Fruit fly (Drosophila melanogaster): ENCODE measurements around the gene CG43774.

Gene CG43774

dm6 chr2L:4008353-4008752, at the start of gene CG43774:
Gene CG43774 (plus strand): TSS chr2L:4008653.
- TF ChIP-seq noc (tag; optimal IDR thresholded peaks at IDR 0.05): no peak

dm6 chr2L:3968325-3968724, 40.1 kb upstream of the CG43774 start:
- no peak for TF ChIP-seq noc (tag; optimal IDR thresholded peaks at IDR 0.05)

- no peak for TF ChIP-seq noc (tag; optimal IDR thresholded peaks at IDR 0.05)
Observed at dm6 chr2L:3991638-3992037, 16.8 kb upstream of the CG43774 start, which contains the start of gene fred. Gene fred (minus strand): TSS chr2L:3991713.

dm6 chr2L:3999718-4000117, 8.7 kb upstream of the CG43774 start, which contains the start of gene CG43797:
Gene CG43797 (plus strand): TSS chr2L:4000018.
- no peak for TF ChIP-seq noc (tag; optimal IDR thresholded peaks at IDR 0.05)

dm6 chr2L:4003780-4004179, 4.7 kb upstream of the CG43774 start, which contains the start of gene CG34176:
Gene CG34176 (plus strand): TSS chr2L:4004080.
- TF ChIP-seq noc (tag; optimal IDR thresholded peaks at IDR 0.05): no peak

dm6 chr2L:4004684-4005083, 3.8 kb upstream of the CG43774 start, which contains the start of gene CG15422:
Gene CG15422 (plus strand): TSS chr2L:4004984.
- no peak for TF ChIP-seq noc (tag; optimal IDR thresholded peaks at IDR 0.05)

dm6 chr2L:4005741-4006140, 2.7 kb upstream of the CG43774 start, which contains the start of gene CG15423:
Gene CG15423 (plus strand): TSS chr2L:4006041.
- TF ChIP-seq noc (tag; optimal IDR thresholded peaks at IDR 0.05): no peak

dm6 chr2L:4007390-4007789, 1.1 kb upstream of the CG43774 start, which contains the start of gene CG43773:
Gene CG43773 (plus strand): TSS chr2L:4007690.
- no peak for TF ChIP-seq noc (tag; optimal IDR thresholded peaks at IDR 0.05)

dm6 chr2L:4012089-4012488, 3.6 kb downstream of the CG43774 start:
- no peak for TF ChIP-seq noc (tag; optimal IDR thresholded peaks at IDR 0.05)

dm6 chr2L:4019198-4019597, 10.7 kb downstream of the CG43774 start:
- no peak for TF ChIP-seq noc (tag; optimal IDR thresholded peaks at IDR 0.05)

- TF ChIP-seq noc (tag; optimal IDR thresholded peaks at IDR 0.05): no peak
Observed at dm6 chr2L:4019765-4020164, 11.3 kb downstream of the CG43774 start.

- TF ChIP-seq noc (tag; optimal IDR thresholded peaks at IDR 0.05): no peak
Observed at dm6 chr2L:4020188-4020587, 11.7 kb downstream of the CG43774 start.

- no peak for TF ChIP-seq noc (tag; optimal IDR thresholded peaks at IDR 0.05)
Observed at dm6 chr2L:4021608-4022342, 13.3 kb downstream of the CG43774 start.

- no peak for TF ChIP-seq noc (tag; optimal IDR thresholded peaks at IDR 0.05)
Observed at dm6 chr2L:4023312-4023926, 15.0 kb downstream of the CG43774 start.

dm6 chr2L:4025077-4025476, 16.6 kb downstream of the CG43774 start:
- no peak for TF ChIP-seq noc (tag; optimal IDR thresholded peaks at IDR 0.05)

dm6 chr2L:4028026-4028425, 19.6 kb downstream of the CG43774 start:
- no peak for TF ChIP-seq noc (tag; optimal IDR thresholded peaks at IDR 0.05)

dm6 chr2L:4028697-4029096, 20.2 kb downstream of the CG43774 start:
- no peak for TF ChIP-seq noc (tag; optimal IDR thresholded peaks at IDR 0.05)

Measured in whole organism, larva.